Fruit fly (Drosophila melanogaster): Measurements from ENCODE around the gene CG14406.

The CG14406 gene

DNA sequence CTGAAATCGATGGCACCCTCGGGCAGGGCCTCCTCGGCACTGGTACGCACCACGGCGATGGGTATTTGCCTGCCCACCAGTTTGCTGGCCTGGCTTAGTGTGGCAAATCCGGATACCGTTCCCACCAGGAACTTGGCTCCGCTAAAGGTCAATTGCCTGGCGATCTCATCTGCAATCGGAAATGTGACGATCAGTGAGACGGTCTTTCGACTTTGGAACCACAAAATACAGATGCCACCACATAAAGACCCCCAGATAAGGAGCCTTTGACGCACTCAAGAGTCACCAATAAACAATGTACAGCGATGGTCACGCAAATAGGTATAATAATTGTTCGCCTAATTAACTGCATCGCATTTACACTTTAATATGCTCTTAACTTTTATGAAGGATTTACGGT lies 25.6 kb upstream of the CG14406 start:
- TF ChIP-seq insv (optimal IDR thresholded peaks at IDR 0.05) (no peak), h (optimal IDR thresholded peaks at IDR 0.05) (no peak), Sin3A (optimal IDR thresholded peaks at IDR 0.05) (no peak), psq (optimal IDR thresholded peaks at IDR 0.05) (no peak), ttk (optimal IDR thresholded peaks at IDR 0.05) (no peak), Myc (optimal IDR thresholded peaks at IDR 0.05) (no peak)

DNA sequence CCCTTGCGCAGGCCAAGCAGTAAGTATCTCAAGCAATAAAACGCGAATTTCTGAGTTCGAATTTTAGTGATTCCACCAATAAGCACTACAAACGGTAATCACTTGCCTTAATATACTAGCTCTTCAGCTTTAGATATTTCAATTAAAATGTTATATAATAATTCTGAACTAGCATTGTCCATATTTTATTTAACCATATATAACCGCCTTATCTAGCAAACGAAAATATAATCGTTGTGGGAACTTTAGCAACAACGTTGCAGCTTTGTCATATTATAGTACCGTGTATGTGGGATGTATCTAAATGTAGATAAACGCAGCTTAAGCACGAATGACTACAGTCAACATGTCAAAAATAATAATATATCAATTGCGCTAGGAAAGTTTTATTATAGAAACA lies 20.7 kb upstream of the CG14406 start:
- TF ChIP-seq psq (optimal IDR thresholded peaks at IDR 0.05) (no peak), insv (optimal IDR thresholded peaks at IDR 0.05) (no peak), Myc (optimal IDR thresholded peaks at IDR 0.05) (no peak), h (optimal IDR thresholded peaks at IDR 0.05) (no peak), ttk (optimal IDR thresholded peaks at IDR 0.05) (no peak), Sin3A (optimal IDR thresholded peaks at IDR 0.05) (no peak)

DNA sequence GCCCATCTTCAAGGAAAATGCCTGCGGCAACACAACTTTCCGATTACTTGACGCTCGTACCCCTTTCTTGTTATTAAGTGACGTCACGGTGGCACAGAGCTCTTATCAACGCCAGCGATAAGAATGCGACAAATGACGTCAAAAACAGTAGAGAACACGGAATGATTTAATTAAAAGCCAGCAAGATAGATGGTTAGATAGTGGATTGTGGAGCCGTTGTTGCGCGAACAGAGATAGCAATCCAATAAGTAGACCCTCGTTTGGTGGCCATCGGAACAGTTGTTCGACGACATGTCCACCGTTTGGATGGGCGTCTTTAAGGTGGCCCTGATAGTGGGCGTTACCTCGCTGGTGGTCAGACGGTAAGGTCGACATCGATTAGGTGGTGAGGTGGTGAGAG lies 19.2 kb upstream of the CG14406 start:
- TF ChIP-seq h (optimal IDR thresholded peaks at IDR 0.05), result no peak
- no peak for TF ChIP-seq insv (optimal IDR thresholded peaks at IDR 0.05)
- no peak for TF ChIP-seq Myc (optimal IDR thresholded peaks at IDR 0.05)
- TF ChIP-seq psq (optimal IDR thresholded peaks at IDR 0.05), result no peak
- no peak for TF ChIP-seq ttk (optimal IDR thresholded peaks at IDR 0.05)
- TF ChIP-seq Sin3A (optimal IDR thresholded peaks at IDR 0.05), result no peak

DNA sequence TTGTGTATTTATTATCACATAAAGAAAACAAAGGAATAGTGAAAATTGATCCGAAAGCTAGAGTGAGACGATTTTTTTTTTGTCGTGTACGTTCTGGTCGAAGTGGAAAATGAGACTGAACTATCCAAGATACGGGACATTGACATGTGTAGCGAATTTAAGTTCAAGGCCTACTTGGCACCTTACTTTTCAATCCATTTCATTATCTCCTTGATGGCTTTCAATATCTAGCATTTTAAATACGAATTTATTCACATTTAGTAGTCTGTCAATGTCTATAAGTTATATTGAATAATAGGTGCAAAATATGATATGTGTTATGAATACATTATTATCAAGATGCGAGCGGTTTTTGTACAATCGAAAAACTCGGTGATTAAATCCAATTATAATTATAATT lies 18.2 kb upstream of the CG14406 start, which contains the start of gene CG32591:
Gene CG32591 (minus strand): TSS at position 101 of the 400 bp plus-strand sequence.
- no peak for TF ChIP-seq ttk (optimal IDR thresholded peaks at IDR 0.05)
- no peak for TF ChIP-seq insv (optimal IDR thresholded peaks at IDR 0.05)
- TF ChIP-seq Myc (optimal IDR thresholded peaks at IDR 0.05), result no peak
- TF ChIP-seq h (optimal IDR thresholded peaks at IDR 0.05), result no peak
- no peak for TF ChIP-seq Sin3A (optimal IDR thresholded peaks at IDR 0.05)
- no peak for TF ChIP-seq psq (optimal IDR thresholded peaks at IDR 0.05)

DNA sequence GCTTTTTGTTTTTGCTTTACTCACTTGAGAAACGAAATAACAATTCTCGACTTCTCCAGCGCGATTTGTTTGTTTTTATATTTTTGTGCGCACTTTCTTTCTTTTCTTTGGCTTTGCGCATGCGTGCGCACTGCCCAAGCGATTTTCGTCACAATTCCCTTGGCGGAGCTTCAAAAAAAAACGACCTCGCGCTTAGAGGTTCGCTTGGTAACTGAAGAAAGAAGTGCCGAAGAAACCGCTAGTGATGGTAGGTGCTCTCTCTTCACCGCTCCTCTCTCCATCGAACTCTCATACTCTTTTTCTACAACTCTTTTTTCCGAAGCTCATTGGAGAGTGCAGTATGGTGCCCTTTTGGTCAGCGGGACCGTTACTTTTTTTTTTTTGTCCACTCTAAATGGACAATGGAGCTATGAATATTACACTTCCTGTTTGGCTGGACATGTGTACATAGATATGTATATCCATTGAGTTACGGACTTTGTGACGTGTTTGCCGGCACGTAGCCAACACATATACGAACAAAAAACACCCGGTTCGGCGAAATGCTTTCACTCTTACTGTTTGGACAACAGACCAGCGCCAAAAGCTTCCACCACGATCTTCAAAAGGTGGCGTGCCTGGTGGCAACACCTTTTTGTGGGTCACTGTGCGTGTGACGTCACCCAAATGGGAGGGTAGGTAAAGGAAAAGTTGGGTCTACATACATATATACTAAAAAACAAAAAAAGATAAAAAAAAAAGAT lies 12.8 kb upstream of the CG14406 start, which contains the start of gene CG9503:
Gene CG9503 (minus strand): TSS at position 217 of the 743 bp plus-strand sequence.
- no peak for TF ChIP-seq Myc (optimal IDR thresholded peaks at IDR 0.05)
- no peak for TF ChIP-seq Sin3A (optimal IDR thresholded peaks at IDR 0.05)
- no peak for TF ChIP-seq h (optimal IDR thresholded peaks at IDR 0.05)
- no peak for TF ChIP-seq insv (optimal IDR thresholded peaks at IDR 0.05)
- no peak for TF ChIP-seq ttk (optimal IDR thresholded peaks at IDR 0.05)
- TF ChIP-seq psq (optimal IDR thresholded peaks at IDR 0.05), result no peak

DNA sequence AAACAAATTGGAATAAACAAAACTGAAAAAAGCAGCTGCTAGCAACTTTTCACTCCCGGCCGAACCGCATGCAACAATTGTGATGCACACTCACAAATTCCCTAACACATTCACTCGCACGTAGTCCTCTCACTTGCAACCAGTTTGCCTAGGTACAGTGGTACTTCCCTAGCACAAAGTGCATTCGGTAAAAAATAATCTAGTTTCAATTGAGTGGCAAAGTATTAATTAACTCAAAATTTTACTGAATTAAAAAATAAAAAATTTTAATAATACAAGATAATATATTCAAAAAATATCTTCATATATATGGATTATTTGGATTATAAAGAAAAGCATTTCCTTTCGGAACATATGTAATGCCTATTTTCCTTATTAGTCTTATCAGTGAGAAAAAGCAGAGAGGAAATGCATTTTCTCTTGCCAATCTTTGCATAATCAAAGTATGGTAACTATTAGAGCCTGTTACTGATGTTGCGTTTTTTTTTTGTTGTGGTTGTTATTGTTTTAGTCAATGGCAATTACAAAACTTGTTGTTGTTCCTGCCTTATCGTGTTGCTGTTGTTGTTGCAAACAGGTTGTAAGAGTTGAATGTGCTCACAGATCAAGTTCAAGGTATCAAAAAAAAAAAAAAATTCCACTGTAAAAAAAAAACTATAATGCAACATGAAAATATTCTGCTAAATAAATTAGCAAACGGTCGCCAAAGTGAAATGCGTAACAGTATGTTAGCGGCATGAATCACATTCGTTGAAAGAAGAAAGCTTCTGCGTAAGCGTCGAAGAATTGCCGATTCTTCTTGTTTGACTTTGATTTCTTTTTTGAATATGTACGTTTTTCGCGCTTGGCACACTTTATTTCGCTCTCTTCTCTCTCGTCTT lies 12.0 kb upstream of the CG14406 start:
- TF ChIP-seq Sin3A (optimal IDR thresholded peaks at IDR 0.05), result no peak
- no peak for TF ChIP-seq Myc (optimal IDR thresholded peaks at IDR 0.05)
- no peak for TF ChIP-seq h (optimal IDR thresholded peaks at IDR 0.05)
- no peak for TF ChIP-seq insv (optimal IDR thresholded peaks at IDR 0.05)

DNA sequence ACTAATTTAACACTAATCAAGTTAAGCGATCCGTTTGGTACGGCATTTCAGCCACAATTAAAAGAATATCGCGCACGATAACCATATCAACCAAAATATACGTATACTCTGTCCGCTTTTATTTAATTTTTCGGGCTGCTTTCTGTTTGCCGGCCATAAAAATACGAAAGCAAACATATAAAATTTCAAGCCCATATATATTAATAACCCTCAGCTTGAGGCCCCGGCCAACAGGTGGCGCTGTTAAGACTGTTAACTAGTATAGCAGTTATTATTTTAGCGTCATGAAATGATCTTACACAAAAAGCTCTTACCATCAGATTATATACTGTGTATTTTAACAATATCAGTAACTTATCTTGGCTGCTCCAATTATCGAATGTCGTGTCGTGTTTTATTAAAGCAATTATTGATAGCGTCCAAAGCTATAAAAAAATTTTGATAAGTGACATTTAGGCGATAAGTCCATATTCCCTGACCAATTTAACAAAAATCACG lies 8.2 kb upstream of the CG14406 start, which contains the start of gene Eo:
Gene Eo (minus strand): TSS at position 51 of the 498 bp plus-strand sequence.
- TF ChIP-seq ttk (optimal IDR thresholded peaks at IDR 0.05) (no peak), Sin3A (optimal IDR thresholded peaks at IDR 0.05) (no peak), h (optimal IDR thresholded peaks at IDR 0.05) (no peak), Myc (optimal IDR thresholded peaks at IDR 0.05) (no peak), insv (optimal IDR thresholded peaks at IDR 0.05) (no peak), psq (optimal IDR thresholded peaks at IDR 0.05) (no peak)

DNA sequence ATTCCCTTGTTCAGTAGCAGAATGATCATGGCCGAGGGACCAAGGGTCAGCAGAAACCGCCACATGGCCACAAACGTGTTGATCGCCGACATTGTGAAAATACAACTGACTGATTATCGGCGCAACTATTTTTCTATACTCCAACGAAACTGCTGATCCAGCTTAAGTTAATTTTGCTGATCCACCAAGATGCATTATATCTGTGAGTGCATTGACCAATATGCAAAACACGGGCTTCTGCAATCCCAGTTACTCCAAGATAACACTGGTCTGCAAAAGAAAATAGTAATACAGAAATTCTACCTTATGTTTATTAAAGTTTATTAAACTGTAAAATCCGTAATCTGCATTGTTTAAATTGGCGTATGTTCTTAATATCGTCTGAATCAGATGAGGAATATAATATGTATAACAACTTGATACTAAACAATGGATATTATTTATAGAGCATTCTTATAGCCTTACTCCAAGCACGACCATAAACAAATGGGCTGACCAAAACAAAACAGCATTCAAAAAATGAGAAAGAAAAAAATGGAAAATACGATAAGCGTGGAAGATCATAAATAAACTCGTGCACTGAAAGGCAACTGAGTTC lies 3.2 kb upstream of the CG14406 start, which contains the start of gene CG12398:
Gene CG12398 (minus strand): TSS at position 107 of the 598 bp plus-strand sequence.
- TF ChIP-seq insv (optimal IDR thresholded peaks at IDR 0.05) (no peak), ttk (optimal IDR thresholded peaks at IDR 0.05) (no peak), Sin3A (optimal IDR thresholded peaks at IDR 0.05) (no peak), psq (optimal IDR thresholded peaks at IDR 0.05) (no peak), Myc (optimal IDR thresholded peaks at IDR 0.05) (no peak), h (optimal IDR thresholded peaks at IDR 0.05) (no peak)

DNA sequence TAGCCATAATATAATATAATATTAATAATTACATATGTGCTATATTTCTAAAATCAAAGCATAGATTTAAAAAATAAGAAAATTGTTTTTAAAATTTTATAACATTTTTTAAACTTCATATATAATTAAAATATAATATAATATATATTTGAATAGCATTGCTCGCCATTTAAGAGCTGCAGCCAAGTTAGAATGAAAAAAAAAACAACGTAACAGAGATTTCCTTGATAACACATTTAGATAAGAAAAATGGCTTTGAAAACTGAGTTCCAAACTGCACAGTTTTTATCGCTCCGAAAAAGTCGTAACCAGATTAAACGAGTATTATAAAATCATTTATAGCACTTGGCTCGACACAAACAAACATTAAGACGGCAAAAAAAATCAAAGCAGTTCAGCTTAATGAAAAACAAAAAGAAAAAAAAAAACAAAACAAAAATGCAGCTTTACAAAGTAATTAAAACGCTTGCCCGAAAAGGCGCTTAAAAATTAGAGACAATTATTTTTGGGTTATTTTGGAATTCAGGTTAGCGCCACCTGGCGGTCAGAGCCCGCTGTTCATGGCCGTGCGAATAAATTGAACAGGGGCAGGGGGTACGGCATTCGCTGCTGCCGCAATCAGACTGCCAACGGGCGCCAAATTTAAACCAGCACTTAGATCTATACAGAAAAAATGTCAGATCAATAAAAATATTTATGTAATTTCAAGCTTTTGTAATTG lies 827 bp downstream of the CG14406 start, which contains the start of gene fiz:
Gene fiz (minus strand): TSS at position 51 of the 721 bp plus-strand sequence.
- no peak for TF ChIP-seq ttk (optimal IDR thresholded peaks at IDR 0.05)

DNA sequence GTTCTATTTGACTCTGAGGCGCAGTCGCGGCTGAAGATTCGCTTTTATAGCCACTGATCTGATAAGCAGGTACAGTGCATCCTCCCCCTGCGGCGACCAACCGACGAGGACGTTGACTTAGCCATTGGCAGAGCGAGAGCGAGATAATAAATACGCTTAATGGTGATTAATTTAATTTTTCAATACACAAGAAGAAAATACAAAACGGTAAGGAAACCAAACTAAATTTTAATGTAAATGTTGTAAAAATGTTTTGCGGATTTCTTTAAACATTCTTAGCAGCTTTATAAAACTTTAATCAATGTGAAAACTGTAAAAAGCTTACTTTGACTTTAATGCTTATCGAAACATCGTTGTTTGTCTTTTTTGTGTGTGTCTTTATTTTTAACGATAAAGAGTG lies 1.6 kb downstream of the CG14406 start:
- TF ChIP-seq Myc (optimal IDR thresholded peaks at IDR 0.05) (no peak), insv (optimal IDR thresholded peaks at IDR 0.05) (no peak), Sin3A (optimal IDR thresholded peaks at IDR 0.05) (no peak), h (optimal IDR thresholded peaks at IDR 0.05) (no peak), ttk (optimal IDR thresholded peaks at IDR 0.05) (no peak), psq (optimal IDR thresholded peaks at IDR 0.05) (no peak)

DNA sequence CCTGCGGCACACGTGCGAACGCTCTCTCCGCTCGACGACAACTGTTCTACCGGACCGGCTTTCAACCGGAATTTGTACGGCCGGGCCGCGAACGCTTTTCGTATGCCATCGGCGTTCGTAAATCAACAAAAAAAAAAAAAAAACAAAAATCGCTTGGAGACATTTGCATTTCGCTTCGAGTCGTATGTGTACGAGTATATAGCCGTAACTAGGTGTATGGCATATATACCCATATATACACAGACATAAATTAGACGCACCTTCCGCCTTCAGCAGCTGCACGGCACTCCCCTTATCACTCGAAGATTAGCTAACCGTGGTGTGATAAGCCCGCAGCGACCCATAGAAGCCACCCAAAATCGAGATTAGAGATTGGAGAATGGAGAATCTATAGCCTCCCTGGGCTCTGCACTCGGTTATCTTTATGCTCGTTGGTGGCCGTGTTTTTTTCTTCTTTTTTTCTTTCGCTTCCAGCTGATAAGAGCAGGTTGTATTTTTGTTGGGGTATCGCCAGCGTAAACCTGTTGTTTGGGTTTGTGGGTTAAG lies 5.1 kb downstream of the CG14406 start, which contains the start of gene CG9512:
Gene CG9512 (minus strand): TSS at position 51 of the 546 bp plus-strand sequence.
- TF ChIP-seq ttk (optimal IDR thresholded peaks at IDR 0.05) (no peak), Sin3A (optimal IDR thresholded peaks at IDR 0.05) (no peak), insv (optimal IDR thresholded peaks at IDR 0.05) (no peak), Myc (optimal IDR thresholded peaks at IDR 0.05) (no peak), psq (optimal IDR thresholded peaks at IDR 0.05) (no peak), h (optimal IDR thresholded peaks at IDR 0.05) (no peak)

Data from Kc167 (cell line).